Fruit fly (Drosophila melanogaster) whole organism, embryonic: ENCODE measurements around the gene Rab8.

Source experiments
- ATbp ChIP-seq: fragments of 200-800 bp; sonication (Bioruptor generic); optimal IDR thresholded peaks from 2 replicates; lab custom pipeline; 2017; ENCODE audit warnings: missing biosample characterization, mild to moderate bottlenecking, missing genetic modification characterization, missing genetic modification reagents
- B-H2 ChIP-seq: fragments of 200-800 bp; sonication (Bioruptor generic); optimal IDR thresholded peaks from 2 replicates; lab custom pipeline; 2018; ENCODE audit warnings: missing biosample characterization, mild to moderate bottlenecking, missing genetic modification characterization
- CG10366 ChIP-seq: fragments of 200-800 bp; sonication (Bioruptor generic); IDR thresholded peaks from 2 replicates; pipeline ENCODE4 v1.3.6; 2022; ENCODE audit warnings: missing biosample characterization, missing genetic modification characterization
- CG13894 ChIP-seq: fragments of 200-800 bp; sonication (Bioruptor generic); optimal IDR thresholded peaks from 3 replicates; lab custom pipeline; 2018; ENCODE audit warnings: missing biosample characterization, mild to moderate bottlenecking, missing genetic modification characterization, moderate library complexity
- CG16779 ChIP-seq: fragments of 200-800 bp; sonication (Bioruptor generic); IDR thresholded peaks from 2 replicates; pipeline ENCODE4 v1.3.6; 2022; ENCODE audit warnings: missing biosample characterization, missing genetic modification characterization
- CG17568 ChIP-seq: fragments of 200-800 bp; sonication (Bioruptor generic); optimal IDR thresholded peaks from 2 replicates; lab custom pipeline; 2018; ENCODE audit warnings: missing biosample characterization, mild to moderate bottlenecking, missing genetic modification characterization, moderate library complexity
- CG17829 ChIP-seq: fragments of 200-800 bp; optimal IDR thresholded peaks from 2 replicates; lab custom pipeline; 2019; ENCODE audit warnings: missing biosample characterization, mild to moderate bottlenecking, missing genetic modification characterization, moderate library complexity
- CG17912 ChIP-seq: fragments of 200-800 bp; sonication (Bioruptor generic); optimal IDR thresholded peaks from 2 replicates; lab custom pipeline; 2018; ENCODE audit warnings: missing biosample characterization, mild to moderate bottlenecking, missing genetic modification characterization
- CG2875 ChIP-seq: fragments of 200-800 bp; sonication (Bioruptor generic); optimal IDR thresholded peaks from 2 replicates; lab custom pipeline; 2017; ENCODE audit warnings: missing biosample characterization, mild to moderate bottlenecking, missing genetic modification characterization, missing genetic modification reagents
- CG3281 ChIP-seq: fragments of 200-800 bp; sonication (Bioruptor generic); optimal IDR thresholded peaks from 3 replicates; lab custom pipeline; 2017; ENCODE audit warnings: missing biosample characterization, mild to moderate bottlenecking, missing genetic modification characterization
- CG4328 ChIP-seq: fragments of 200-800 bp; sonication (Bioruptor generic); optimal IDR thresholded peaks from 3 replicates; lab custom pipeline; 2017; ENCODE audit warnings: missing biosample characterization, missing genetic modification reagents, missing genetic modification characterization
- CG6272 ChIP-seq: fragments of 200-800 bp; sonication (Bioruptor generic); IDR thresholded peaks from 2 replicates; pipeline ENCODE4 v1.3.6; 2022; ENCODE audit warnings: missing biosample characterization, missing genetic modification characterization
- CG6765 ChIP-seq: fragments of 200-800 bp; sonication (Bioruptor generic); optimal IDR thresholded peaks from 3 replicates; lab custom pipeline; 2017; ENCODE audit warnings: missing biosample characterization, mild to moderate bottlenecking, missing genetic modification characterization
- CG9932 ChIP-seq: fragments of 200-800 bp; sonication (Bioruptor generic); IDR thresholded peaks from 2 replicates; pipeline ENCODE4 v1.3.6; 2022; ENCODE audit warnings: missing biosample characterization, missing genetic modification characterization
- CHES-1-like ChIP-seq: fragments of 200-800 bp; sonication (Bioruptor generic); optimal IDR thresholded peaks from 2 replicates; lab custom pipeline; 2016; ENCODE audit warnings: missing biosample characterization, missing genetic modification characterization
- CTCF ChIP-seq: fragments of 200-800 bp; sonication (Bioruptor generic); optimal IDR thresholded peaks from 2 replicates; lab custom pipeline; 2017; ENCODE audit warnings: missing biosample characterization, mild to moderate bottlenecking, missing genetic modification characterization, moderate library complexity
- Dad ChIP-seq: fragments of 200-800 bp; sonication (Bioruptor generic); optimal IDR thresholded peaks from 3 replicates; lab custom pipeline; 2016; ENCODE audit warnings: missing biosample characterization, missing genetic modification characterization
- Doc2 ChIP-seq: fragments of 200-800 bp; sonication (Bioruptor generic); IDR thresholded peaks from 2 replicates; pipeline ENCODE4 v1.3.6; 2022; ENCODE audit warnings: missing biosample characterization, missing genetic modification characterization
- HLH3B ChIP-seq: fragments of 200-800 bp; sonication (Bioruptor generic); IDR thresholded peaks from 2 replicates; pipeline ENCODE4 v1.3.6; 2022; ENCODE audit warnings: missing biosample characterization, missing genetic modification characterization
- HLHmδ ChIP-seq: fragments of 200-800 bp; sonication (Bioruptor generic); optimal IDR thresholded peaks from 2 replicates; lab custom pipeline; 2018; ENCODE audit warnings: missing biosample characterization, mild to moderate bottlenecking, missing genetic modification characterization, moderate library complexity
- HmgZ ChIP-seq: fragments of 200-800 bp; sonication (Bioruptor generic); optimal IDR thresholded peaks from 2 replicates; lab custom pipeline; 2018; ENCODE audit warnings: missing biosample characterization, mild to moderate bottlenecking, missing genetic modification characterization
- MTF-1 ChIP-seq: fragments of 200-800 bp; sonication (Bioruptor generic); optimal IDR thresholded peaks from 2 replicates; lab custom pipeline; 2018; ENCODE audit warnings: missing biosample characterization, mild to moderate bottlenecking, missing genetic modification characterization, borderline replicate concordance
- Med ChIP-seq: fragments of 200-800 bp; sonication (Bioruptor generic); peaks from one replicate; lab custom pipeline; 2016; ENCODE audit warnings: missing biosample characterization, missing genetic modification characterization, mild to moderate bottlenecking, inconsistent platforms, moderate library complexity
- Meics ChIP-seq: fragments of 200-800 bp; sonication (Bioruptor generic); optimal IDR thresholded peaks from 2 replicates; lab custom pipeline; 2017; ENCODE audit warnings: missing biosample characterization, mild to moderate bottlenecking, missing genetic modification characterization
- Oaz ChIP-seq: fragments of 200-800 bp; sonication (Bioruptor generic); IDR thresholded peaks from 2 replicates; pipeline ENCODE4 v1.3.6; 2022; ENCODE audit warnings: missing biosample characterization, missing genetic modification characterization
- Ravus ChIP-seq: fragments of 200-800 bp; sonication (Bioruptor generic); IDR thresholded peaks from 2 replicates; pipeline ENCODE4 v1.3.6; 2022; ENCODE audit warnings: missing biosample characterization, missing genetic modification characterization
- Rfx ChIP-seq: fragments of 200-800 bp; sonication (Bioruptor generic); IDR thresholded peaks from 2 replicates; pipeline ENCODE4 v1.3.6; 2022; ENCODE audit warnings: missing biosample characterization, missing genetic modification characterization
- Side ChIP-seq: fragments of 200-800 bp; sonication (Bioruptor generic); optimal IDR thresholded peaks from 2 replicates; lab custom pipeline; 2016; ENCODE audit warnings: missing biosample characterization, missing genetic modification characterization
- Taf1 ChIP-seq: fragments of 200-800 bp; sonication (Bioruptor generic); IDR thresholded peaks from 2 replicates; pipeline ENCODE4 v1.3.6; 2022; ENCODE audit warnings: missing biosample characterization, missing genetic modification characterization
- Trl ChIP-seq, 3 experiments: fragments of >200 bp in 2 of 3; fragments of 200-800 bp in 1 of 3; sonication (Bioruptor generic) in 1 of 3; optimal IDR thresholded peaks; 2 replicates in 1 of 3; 3 replicates in 2 of 3; lab custom pipeline; 2016 to 2017; ENCODE audit warnings: missing biosample characterization in 1 of 3, missing genetic modification characterization in 1 of 3
- Vsx1 ChIP-seq: fragments of 200-800 bp; sonication (Bioruptor generic); optimal IDR thresholded peaks from 2 replicates; lab custom pipeline; 2017; ENCODE audit warnings: missing biosample characterization, mild to moderate bottlenecking, missing genetic modification characterization, missing genetic modification reagents
- cad ChIP-seq: fragments of >200 bp; optimal IDR thresholded peaks from 2 replicates; lab custom pipeline; 2017; ENCODE audit warnings: missing biosample characterization, missing genetic modification characterization
- chm ChIP-seq: fragments of 200-800 bp; sonication (Bioruptor generic); IDR thresholded peaks from 2 replicates; pipeline ENCODE4 v1.3.6; 2022; ENCODE audit warnings: missing biosample characterization, missing genetic modification characterization
- dati ChIP-seq: fragments of 200-800 bp; sonication (Bioruptor generic); IDR thresholded peaks from 2 replicates; pipeline ENCODE4 v1.3.6; 2022; ENCODE audit warnings: missing biosample characterization, missing genetic modification characterization
- disco-r ChIP-seq: fragments of 200-800 bp; sonication (Bioruptor generic); optimal IDR thresholded peaks from 2 replicates; lab custom pipeline; 2016; ENCODE audit warnings: missing biosample characterization, missing genetic modification characterization
- dysf ChIP-seq: fragments of 200-800 bp; sonication (Bioruptor generic); IDR thresholded peaks from 3 replicates; pipeline ENCODE4 v1.3.6; 2022; ENCODE audit warnings: missing biosample characterization, missing genetic modification characterization
- eve ChIP-seq, 2 experiments: fragments of >200 bp; optimal IDR thresholded peaks; 2 replicates each; lab custom pipeline; 2017; ENCODE audit warnings: missing biosample characterization in 2 of 2, missing genetic modification characterization in 2 of 2
- exex ChIP-seq: fragments of 200-800 bp; sonication (Bioruptor generic); optimal IDR thresholded peaks from 4 replicates; lab custom pipeline; 2018; ENCODE audit warnings: missing biosample characterization, mild to moderate bottlenecking, missing genetic modification characterization, moderate library complexity
- gsb-n ChIP-seq: fragments of 200-800 bp; sonication (Bioruptor generic); optimal IDR thresholded peaks from 3 replicates; lab custom pipeline; 2018; ENCODE audit warnings: missing biosample characterization, mild to moderate bottlenecking, missing genetic modification characterization
- lmd ChIP-seq: fragments of 200-800 bp; sonication (Bioruptor generic); IDR thresholded peaks from 2 replicates; pipeline ENCODE4 v1.3.6; 2022; ENCODE audit warnings: missing biosample characterization, missing genetic modification characterization
- peb ChIP-seq: fragments of 200-800 bp; sonication (Bioruptor generic); IDR thresholded peaks from 2 replicates; pipeline ENCODE4 v1.3.6; 2022; ENCODE audit warnings: missing biosample characterization, missing genetic modification characterization
- pita ChIP-seq: fragments of 200-800 bp; sonication (Bioruptor generic); optimal IDR thresholded peaks from 2 replicates; lab custom pipeline; 2017; ENCODE audit warnings: missing biosample characterization, mild to moderate bottlenecking, missing genetic modification characterization
- ranshi ChIP-seq: fragments of 200-800 bp; sonication (Bioruptor generic); IDR thresholded peaks from 2 replicates; pipeline ENCODE4 v1.3.6; 2022; ENCODE audit warnings: missing biosample characterization, missing genetic modification characterization
- sens ChIP-seq: fragments of 200-800 bp; sonication (Bioruptor generic); peaks from one replicate; lab custom pipeline; 2016; ENCODE audit warnings: missing biosample characterization, missing genetic modification characterization
- sim ChIP-seq: fragments of 200-800 bp; sonication (Bioruptor generic); IDR thresholded peaks from 2 replicates; pipeline ENCODE4 v1.3.6; 2022; ENCODE audit warnings: missing biosample characterization, missing genetic modification characterization
- sug ChIP-seq: fragments of 200-800 bp; optimal IDR thresholded peaks from 2 replicates; lab custom pipeline; 2019; ENCODE audit warnings: missing biosample characterization, mild to moderate bottlenecking, missing genetic modification characterization, moderate library complexity
- tll ChIP-seq, 2 experiments: fragments of 200-800 bp in 1 of 2; fragments of >200 bp in 1 of 2; sonication (Bioruptor generic) in 1 of 2; optimal IDR thresholded peaks; 2 replicates each; lab custom pipeline; 2017 to 2019; ENCODE audit warnings: missing biosample characterization in 2 of 2, missing genetic modification characterization in 2 of 2, mild to moderate bottlenecking in 1 of 2, moderate library complexity in 1 of 2
- trem ChIP-seq: fragments of 200-800 bp; optimal IDR thresholded peaks from 3 replicates; lab custom pipeline; 2019; ENCODE audit warnings: missing biosample characterization, mild to moderate bottlenecking, missing genetic modification characterization, moderate library complexity
- vvl ChIP-seq: fragments of 200-800 bp; sonication (Bioruptor generic); IDR thresholded peaks from 2 replicates; pipeline ENCODE4 v1.3.6; 2022; ENCODE audit warnings: missing biosample characterization, missing genetic modification characterization

The Rab8 gene

dm6 chr3L:19857923-19858490, 12.9 kb downstream of the Rab8 start:
- TF ChIP-seq CHES-1-like (GFP tag; lab: Kevin White, UChicago) (no peak), Oaz (GFP tag; lab: Robert Waterston, UW) (no peak), chm (GFP tag; lab: Robert Waterston, UW) (no peak; the same call in 1 of the 2 replicates), vvl (peak; percentile 60; the same call in 1 of the 2 replicates), tll (GFP tag; optimal IDR thresholded peaks at IDR 0.05; lab: Kevin White, UChicago) (no peak), CG13894 (tag; lab: Kevin White, UChicago) (peak; percentile 18), CG4328 (GFP tag; lab: Kevin White, UChicago) (no peak), CTCF (GFP tag; lab: Kevin White, UChicago) (no peak), CG16779 (GFP tag; lab: Robert Waterston, UW) (no peak), sens (GFP tag; lab: Kevin White, UChicago) (peak; percentile 52), disco-r (GFP tag; lab: Kevin White, UChicago) (no peak), ranshi (GFP tag; lab: Robert Waterston, UW) (no peak), Med (GFP tag; lab: Kevin White, UChicago) (peak; percentile 69), Side (GFP tag; lab: Kevin White, UChicago) (no peak), sim (GFP tag; lab: Robert Waterston, UW) (no peak), CG17568 (no peak), gsb-n (tag; lab: Kevin White, UChicago) (no peak)

dm6 chr3L:19848080-19848479, 22.8 kb downstream of the Rab8 start:
- TF ChIP-seq CG17912 (GFP tag; lab: Kevin White, UChicago): no peak
- TF ChIP-seq eve (GFP tag; optimal IDR thresholded peaks at IDR 0.05; lab: Kevin White, UChicago): no peak
- TF ChIP-seq sens (GFP tag; lab: Kevin White, UChicago): peak; percentile 31
- TF ChIP-seq peb (GFP tag; lab: Robert Waterston, UW): no peak
- TF ChIP-seq dysf (GFP tag; lab: Robert Waterston, UW): no peak
- no peak for TF ChIP-seq exex (tag; lab: Kevin White, UChicago)

dm6 chr3L:19846960-19847359, 23.9 kb downstream of the Rab8 start:
- peak; percentile 0 for TF ChIP-seq B-H2 (GFP tag; lab: Kevin White, UChicago)
- TF ChIP-seq cad (GFP tag; lab: Kevin White, UChicago): no peak
- peak; percentile 24 for TF ChIP-seq MTF-1 (GFP tag; lab: Kevin White, UChicago)
- TF ChIP-seq pita (GFP tag; lab: Kevin White, UChicago): no peak
- peak; percentile 64 for TF ChIP-seq CG2875 (GFP tag; lab: Kevin White, UChicago)
- peak; percentile 41 for TF ChIP-seq Meics (GFP tag; lab: Kevin White, UChicago)
- peak; percentile 7 for TF ChIP-seq CG6765 (GFP tag; lab: Kevin White, UChicago)
- TF ChIP-seq Trl (optimal IDR thresholded peaks at IDR 0.05; lab: Kevin White, UChicago): no peak
- peak; percentile 19 for TF ChIP-seq Trl (GFP tag; optimal IDR thresholded peaks at IDR 0.05; lab: Kevin White, UChicago)
- peak; percentile 85 for TF ChIP-seq ATbp (GFP tag; lab: Kevin White, UChicago)
- no peak for TF ChIP-seq lmd (GFP tag; lab: Robert Waterston, UW)
- TF ChIP-seq dati (GFP tag; lab: Robert Waterston, UW): no peak
- peak; percentile 8 for TF ChIP-seq HmgZ (tag; lab: Kevin White, UChicago)
- no peak for TF ChIP-seq Rfx (GFP tag; lab: Robert Waterston, UW)
- TF ChIP-seq CG9932 (GFP tag; lab: Robert Waterston, UW): no peak
- no peak for TF ChIP-seq trem (tag; lab: Kevin White, UChicago)
- no peak for TF ChIP-seq Doc2
- no peak for TF ChIP-seq CG10366 (GFP tag; lab: Robert Waterston, UW)
- TF ChIP-seq CG6272 (GFP tag; lab: Robert Waterston, UW): no peak
- peak; percentile 63 for TF ChIP-seq Vsx1 (GFP tag; lab: Kevin White, UChicago)
- no peak for TF ChIP-seq CG17829 (tag; lab: Kevin White, UChicago)
- TF ChIP-seq HLH3B (GFP tag; lab: Robert Waterston, UW): 0 out of 2 replicates have a peak, but pooled peaks have one; percentile 6
- TF ChIP-seq HLHmδ: no peak
- TF ChIP-seq Taf1: no peak
- TF ChIP-seq CG3281: peak; percentile 59
- no peak for TF ChIP-seq Dad (GFP tag; lab: Kevin White, UChicago)
- TF ChIP-seq sug: peak; percentile 34
- no peak for TF ChIP-seq Ravus (GFP tag; lab: Robert Waterston, UW)
